Fruit fly (Drosophila melanogaster) whole organism, embryonic: ENCODE results near the gene Usp8.
A peak's percentile ranks its signal among the peaks of the same experiment; 100 is the strongest.

Source experiments
- Awh ChIP-seq: fragments of 200-800 bp; sonication (Bioruptor generic); IDR thresholded peaks from 2 replicates; pipeline ENCODE4, ENCODE4 v1.3.6; 2022; ENCODE audit warnings: missing biosample characterization, missing genetic modification characterization
- CG10654 ChIP-seq: fragments of 200-800 bp; sonication (Bioruptor generic); optimal IDR thresholded peaks from 2 replicates; lab custom pipeline; 2016; ENCODE audit warnings: missing biosample characterization, missing genetic modification characterization
- CG11247 ChIP-seq: fragments of 200-800 bp; sonication (Bioruptor generic); IDR thresholded peaks from 2 replicates; pipeline ENCODE4 v1.3.6; 2022; ENCODE audit warnings: missing biosample characterization, missing genetic modification characterization
- CG11456 ChIP-seq: fragments of 200-800 bp; sonication (Bioruptor generic); IDR thresholded peaks from 3 replicates; pipeline ENCODE4 v1.3.6; 2022; ENCODE audit warnings: missing biosample characterization, missing genetic modification characterization
- CG16863 ChIP-seq: fragments of 200-800 bp; sonication (Bioruptor generic); optimal IDR thresholded peaks from 3 replicates; lab custom pipeline; 2016; ENCODE audit warnings: missing biosample characterization, missing genetic modification characterization
- CG17186 ChIP-seq: fragments of 200-800 bp; sonication (Bioruptor generic); optimal IDR thresholded peaks from 3 replicates; lab custom pipeline; 2017; ENCODE audit warnings: missing biosample characterization, missing genetic modification reagents, missing genetic modification characterization
- CG18011 ChIP-seq: fragments of 200-800 bp; sonication (Bioruptor generic); optimal IDR thresholded peaks from 2 replicates; lab custom pipeline; 2017; ENCODE audit warnings: missing biosample characterization, missing genetic modification characterization, mild to moderate bottlenecking, moderate library complexity, missing genotype
- CG18476 ChIP-seq: fragments of 200-800 bp; sonication (Bioruptor generic); optimal IDR thresholded peaks from 2 replicates; lab custom pipeline; 2016; ENCODE audit warnings: missing biosample characterization, mild to moderate bottlenecking, missing genetic modification characterization
- CG2712 ChIP-seq: fragments of 200-800 bp; optimal IDR thresholded peaks from 3 replicates; lab custom pipeline; 2019; ENCODE audit warnings: missing biosample characterization, mild to moderate bottlenecking, missing genetic modification characterization, moderate library complexity
- CG30403 ChIP-seq: fragments of 200-800 bp; sonication (Bioruptor generic); optimal IDR thresholded peaks from 3 replicates; lab custom pipeline; 2016; ENCODE audit warnings: missing biosample characterization, missing genetic modification characterization
- CG31224 ChIP-seq: fragments of 200-800 bp; sonication (Bioruptor generic); IDR thresholded peaks from 2 replicates; pipeline ENCODE4 v1.3.6; 2022; ENCODE audit warnings: missing biosample characterization, missing genetic modification characterization
- CG34376 ChIP-seq: fragments of 200-800 bp; sonication (Bioruptor generic); optimal IDR thresholded peaks from 2 replicates; lab custom pipeline; 2018; ENCODE audit warnings: missing biosample characterization, mild to moderate bottlenecking, missing genetic modification characterization
- CG3847 ChIP-seq: fragments of 200-800 bp; sonication (Bioruptor generic); IDR thresholded peaks from 2 replicates; pipeline ENCODE4 v1.3.6; 2022; ENCODE audit warnings: missing biosample characterization, missing genetic modification characterization
- CG4282 ChIP-seq: fragments of 200-800 bp; sonication (Bioruptor generic); optimal IDR thresholded peaks from 2 replicates; lab custom pipeline; 2016; ENCODE audit warnings: missing biosample characterization, missing genetic modification characterization
- CG4820 ChIP-seq: fragments of 200-800 bp; sonication (Bioruptor generic); optimal IDR thresholded peaks from 3 replicates; lab custom pipeline; 2016; ENCODE audit warnings: missing biosample characterization, missing genetic modification characterization
- CG6854 ChIP-seq: fragments of 200-800 bp; sonication (Bioruptor generic); optimal IDR thresholded peaks from 3 replicates; lab custom pipeline; 2017; ENCODE audit warnings: missing biosample characterization, mild to moderate bottlenecking, missing genetic modification characterization
- CG7963 ChIP-seq: fragments of 200-800 bp; sonication (Bioruptor generic); IDR thresholded peaks from 3 replicates; pipeline ENCODE4 v1.3.6; 2022; ENCODE audit warnings: missing biosample characterization, missing genetic modification characterization; ENCODE audit not compliant: partially characterized antibody
- CoRest ChIP-seq: fragments of 200-800 bp; sonication (Bioruptor generic); optimal IDR thresholded peaks from 3 replicates; lab custom pipeline; 2018; ENCODE audit warnings: missing biosample characterization, mild to moderate bottlenecking, missing genetic modification characterization, moderate library complexity
- Dbx ChIP-seq: fragments of 200-800 bp; sonication (Bioruptor generic); IDR thresholded peaks from 3 replicates; pipeline ENCODE4 v1.3.6; 2022; ENCODE audit warnings: missing biosample characterization, missing genetic modification characterization
- Dp ChIP-seq: fragments of 200-800 bp; sonication (Bioruptor generic); optimal IDR thresholded peaks from 2 replicates; lab custom pipeline; 2018; ENCODE audit warnings: missing biosample characterization, mild to moderate bottlenecking, missing genetic modification characterization, moderate library complexity
- Dref ChIP-seq: fragments of 200-800 bp; sonication (Bioruptor generic); IDR thresholded peaks from 2 replicates; pipeline ENCODE4 v1.3.6; 2022; ENCODE audit warnings: missing biosample characterization, missing genetic modification characterization
- HLH3B ChIP-seq: fragments of 200-800 bp; sonication (Bioruptor generic); IDR thresholded peaks from 2 replicates; pipeline ENCODE4 v1.3.6; 2022; ENCODE audit warnings: missing biosample characterization, missing genetic modification characterization
- Hr51 ChIP-seq, 2 experiments: fragments of 200-800 bp; sonication (Bioruptor generic); optimal IDR thresholded peaks; 2 replicates in 1 of 2; 3 replicates in 1 of 2; lab custom pipeline; 2016 to 2018; ENCODE audit warnings: missing biosample characterization in 2 of 2, missing genetic modification characterization in 2 of 2, mild to moderate bottlenecking in 1 of 2, moderate library complexity in 1 of 2
- MBD-R2 ChIP-seq: fragments of 200-800 bp; sonication (Bioruptor generic); IDR thresholded peaks from 2 replicates; pipeline ENCODE4 v1.3.6; 2022; ENCODE audit warnings: missing biosample characterization, missing genetic modification characterization
- Mes4 ChIP-seq: fragments of 200-800 bp; sonication (Bioruptor generic); optimal IDR thresholded peaks from 2 replicates; lab custom pipeline; 2016; ENCODE audit warnings: missing biosample characterization, missing genetic modification characterization
- NC2β ChIP-seq: fragments of 200-800 bp; sonication (Bioruptor generic); optimal IDR thresholded peaks from 2 replicates; lab custom pipeline; 2016; ENCODE audit warnings: missing biosample characterization, missing genetic modification characterization
- Side ChIP-seq: fragments of 200-800 bp; sonication (Bioruptor generic); optimal IDR thresholded peaks from 2 replicates; lab custom pipeline; 2016; ENCODE audit warnings: missing biosample characterization, missing genetic modification characterization
- bbx ChIP-seq: fragments of 200-800 bp; sonication (Bioruptor generic); IDR thresholded peaks from 2 replicates; pipeline ENCODE4 v1.3.6; 2022; ENCODE audit warnings: missing biosample characterization, missing genetic modification characterization; ENCODE audit not compliant: partially characterized antibody
- cas ChIP-seq: fragments of 200-800 bp; sonication (Bioruptor generic); IDR thresholded peaks from 2 replicates; pipeline ENCODE4 v1.3.6; 2022; ENCODE audit warnings: missing biosample characterization, missing genetic modification characterization
- chif ChIP-seq, 2 experiments: fragments of 200-800 bp; sonication (Bioruptor generic); optimal IDR thresholded peaks; 3 replicates each; lab custom pipeline; 2016; ENCODE audit warnings: missing biosample characterization in 2 of 2, missing genetic modification characterization in 2 of 2
- grn ChIP-seq: fragments of 200-800 bp; sonication (Bioruptor generic); optimal IDR thresholded peaks from 3 replicates; lab custom pipeline; 2017; ENCODE audit warnings: missing biosample characterization, missing genetic modification characterization
- her ChIP-seq: fragments of 200-800 bp; sonication (Bioruptor generic); optimal IDR thresholded peaks from 2 replicates; lab custom pipeline; 2016; ENCODE audit warnings: missing biosample characterization, missing genetic modification characterization
- insv ChIP-seq, 2 experiments: fragments of 200-800 bp; sonication (Bioruptor generic); optimal IDR thresholded peaks; 3 replicates each; lab custom pipeline; 2016 to 2018; ENCODE audit warnings: missing biosample characterization in 2 of 2, missing genetic modification characterization in 2 of 2
- knrl ChIP-seq: fragments of 200-800 bp; sonication (Bioruptor generic); IDR thresholded peaks from 3 replicates; pipeline ENCODE4 v1.3.6; 2022; ENCODE audit warnings: missing biosample characterization, missing genetic modification characterization; ENCODE audit not compliant: partially characterized antibody
- luna ChIP-seq: fragments of 200-800 bp; sonication (Bioruptor generic); optimal IDR thresholded peaks from 2 replicates; lab custom pipeline; 2016; ENCODE audit warnings: missing biosample characterization, missing genetic modification characterization
- pum ChIP-seq: fragments of 200-800 bp; sonication (Bioruptor generic); optimal IDR thresholded peaks from 2 replicates; lab custom pipeline; 2016; ENCODE audit warnings: missing biosample characterization, missing genetic modification characterization
- sna ChIP-seq: fragments of 200-800 bp; sonication (Bioruptor generic); IDR thresholded peaks from 2 replicates; pipeline ENCODE4 v1.3.6; 2022; ENCODE audit warnings: missing biosample characterization, missing genetic modification characterization; ENCODE audit not compliant: partially characterized antibody
- ssp ChIP-seq: fragments of 200-800 bp; sonication (Bioruptor generic); IDR thresholded peaks from 2 replicates; pipeline ENCODE4 v1.3.6; 2022; ENCODE audit warnings: missing biosample characterization, missing genetic modification characterization
- vnd ChIP-seq: fragments of 200-800 bp; sonication (Bioruptor generic); IDR thresholded peaks from 3 replicates; pipeline ENCODE4 v1.3.6; 2022; ENCODE audit warnings: missing biosample characterization, missing genetic modification characterization; ENCODE audit not compliant: partially characterized antibody
- zfh2 ChIP-seq: fragments of 200-800 bp; sonication (Bioruptor generic); optimal IDR thresholded peaks from 2 replicates; lab custom pipeline; 2016; ENCODE audit warnings: missing biosample characterization, missing genetic modification characterization

Gene Usp8

dm6 chr3R:21127352-21127985 is 6.6 kb upstream of the Usp8 start, which contains the start of the genes slmb and CG5793 (continued):
- TF ChIP-seq CG6854 (GFP tag; lab: Kevin White, UChicago) (no peak), bbx (GFP tag; lab: Robert Waterston, UW) (peak; percentile 61), CG30403 (peak; percentile 62), pum (GFP tag; lab: Kevin White, UChicago) (peak; percentile 14), grn (GFP tag; lab: Kevin White, UChicago) (peak; percentile 17), MBD-R2 (peak; percentile 80), CG7963 (GFP tag; lab: Robert Waterston, UW) (peak; percentile 41; the same call in 1 of the 3 replicates), CoRest (tag; lab: Kevin White, UChicago) (peak; percentile 20), luna (GFP tag; lab: Kevin White, UChicago) (peak; percentile 9), CG10654 (GFP tag; lab: Kevin White, UChicago) (peak; percentile 16), Side (GFP tag; lab: Kevin White, UChicago) (peak; percentile 56), CG18476 (no peak), CG17186 (peak; percentile 68), CG2712 (tag; lab: Kevin White, UChicago) (peak; percentile 28), Dbx (GFP tag; lab: Robert Waterston, UW) (peak; percentile 57; the same call in 2 of the 3 replicates), her (GFP tag; lab: Kevin White, UChicago) (peak; percentile 91), CG11247 (GFP tag; lab: Robert Waterston, UW) (0 out of 2 replicates have a peak, but pooled peaks have one; percentile 10), insv (GFP tag; optimal IDR thresholded peaks at IDR 0.05; lab: Kevin White, UChicago) (peak in 1 of 2 experiments; percentile 4), NC2β (peak; percentile 29), CG3847 (peak; percentile 74), CG18011 (GFP tag; lab: Kevin White, UChicago) (peak; percentile 28), ssp (GFP tag; lab: Robert Waterston, UW) (no peak; the same call in 1 of the 2 replicates), knrl (GFP tag; lab: Robert Waterston, UW) (peak; percentile 65), sna (0 out of 2 replicates have a peak, but pooled peaks have one; percentile 45), Dp (GFP tag; lab: Kevin White, UChicago) (peak; percentile 52), CG4820 (GFP tag; lab: Kevin White, UChicago) (peak; percentile 32), CG4282 (GFP tag; lab: Kevin White, UChicago) (peak; percentile 31), zfh2 (peak; percentile 74), HLH3B (peak; percentile 42), CG16863 (GFP tag; lab: Kevin White, UChicago) (peak; percentile 60), Awh (no peak), CG11456 (GFP tag; lab: Robert Waterston, UW) (peak; percentile 58; the same call in 1 of the 3 replicates), cas (GFP tag; lab: Robert Waterston, UW) (no peak), Mes4 (peak; percentile 23), Dref (peak; percentile 77), Hr51 (GFP tag; optimal IDR thresholded peaks at IDR 0.05; lab: Kevin White, UChicago) (peak in 1 of 2 experiments; percentile 14), vnd (GFP tag; lab: Robert Waterston, UW) (0 out of 3 replicates have a peak, but pooled peaks have one; percentile 53), CG34376 (GFP tag; lab: Kevin White, UChicago) (peak; percentile 91), chif (GFP tag; optimal IDR thresholded peaks at IDR 0.05; lab: Kevin White, UChicago) (peak in 1 of 2 experiments; percentile 3), CG31224 (no peak)
- TF ChIP-seq, all 482 proteins: peak for 215
